Fruit fly (Drosophila melanogaster) whole organism, embryonic: ENCODE results near the gene CG14383.

Source experiments
- Asciz ChIP-seq: fragments of 200-800 bp; sonication (Bioruptor generic); optimal IDR thresholded peaks from 2 replicates; lab custom pipeline; 2017; ENCODE audit warnings: missing biosample characterization, mild to moderate bottlenecking, missing genetic modification characterization, missing genetic modification reagents
- B-H1 ChIP-seq: fragments of 200-800 bp; sonication (Bioruptor generic); IDR thresholded peaks from 3 replicates; pipeline ENCODE4 v1.3.6; 2022; ENCODE audit warnings: missing biosample characterization, missing genetic modification characterization
- CG10209 ChIP-seq: fragments of 200-800 bp; sonication (Bioruptor generic); optimal IDR thresholded peaks from 3 replicates; lab custom pipeline; 2017; ENCODE audit warnings: missing biosample characterization, mild to moderate bottlenecking, missing genetic modification characterization, missing genetic modification reagents
- CG10267 ChIP-seq: fragments of 200-800 bp; sonication (Bioruptor generic); optimal IDR thresholded peaks from 2 replicates; lab custom pipeline; 2018; ENCODE audit warnings: missing biosample characterization, mild to moderate bottlenecking, missing genetic modification characterization, moderate library complexity
- CG12659 ChIP-seq: fragments of 200-800 bp; sonication (Bioruptor generic); optimal IDR thresholded peaks from 3 replicates; lab custom pipeline; 2017; ENCODE audit warnings: mild to moderate bottlenecking, missing biosample characterization, missing genetic modification reagents, missing genetic modification characterization
- CG15011 ChIP-seq: fragments of 200-800 bp; sonication (Bioruptor generic); optimal IDR thresholded peaks from 3 replicates; lab custom pipeline; 2018; ENCODE audit warnings: missing biosample characterization, mild to moderate bottlenecking, missing genetic modification characterization
- CG1602 ChIP-seq: fragments of 200-800 bp; sonication (Bioruptor generic); optimal IDR thresholded peaks from 3 replicates; lab custom pipeline; 2016; ENCODE audit warnings: missing biosample characterization, missing genetic modification characterization
- CG17359 ChIP-seq: fragments of 200-800 bp; sonication (Bioruptor generic); optimal IDR thresholded peaks from 3 replicates; lab custom pipeline; 2018; ENCODE audit warnings: missing biosample characterization, mild to moderate bottlenecking, missing genetic modification characterization, moderate library complexity
- CG18011 ChIP-seq: fragments of 200-800 bp; sonication (Bioruptor generic); optimal IDR thresholded peaks from 2 replicates; lab custom pipeline; 2017; ENCODE audit warnings: missing biosample characterization, missing genetic modification characterization, mild to moderate bottlenecking, moderate library complexity, missing genotype
- CG18476 ChIP-seq: fragments of 200-800 bp; sonication (Bioruptor generic); optimal IDR thresholded peaks from 2 replicates; lab custom pipeline; 2016; ENCODE audit warnings: missing biosample characterization, mild to moderate bottlenecking, missing genetic modification characterization
- CG2129 ChIP-seq: fragments of 200-800 bp; sonication (Bioruptor generic); IDR thresholded peaks from 2 replicates; pipeline ENCODE4 v1.3.6; 2022; ENCODE audit warnings: missing biosample characterization, missing genetic modification characterization; ENCODE audit not compliant: partially characterized antibody
- CG2678 ChIP-seq: fragments of 200-800 bp; sonication (Bioruptor generic); optimal IDR thresholded peaks from 3 replicates; lab custom pipeline; 2019; ENCODE audit warnings: missing biosample characterization, mild to moderate bottlenecking, missing genetic modification characterization, moderate library complexity
- CG31388 ChIP-seq: fragments of 200-800 bp; sonication (Bioruptor generic); optimal IDR thresholded peaks from 2 replicates; lab custom pipeline; 2016; ENCODE audit warnings: missing biosample characterization, missing genetic modification characterization
- CG3847 ChIP-seq: fragments of 200-800 bp; sonication (Bioruptor generic); IDR thresholded peaks from 2 replicates; pipeline ENCODE4 v1.3.6; 2022; ENCODE audit warnings: missing biosample characterization, missing genetic modification characterization
- CG4360 ChIP-seq: fragments of 200-800 bp; sonication (Bioruptor generic); IDR thresholded peaks from 2 replicates; pipeline ENCODE4 v1.3.6; 2022; ENCODE audit warnings: missing biosample characterization, missing genetic modification characterization
- CG4424 ChIP-seq: fragments of 200-800 bp; sonication (Bioruptor generic); optimal IDR thresholded peaks from 3 replicates; lab custom pipeline; 2016; ENCODE audit warnings: missing biosample characterization, missing genetic modification characterization
- CG6654 ChIP-seq: fragments of 200-800 bp; sonication (Bioruptor generic); optimal IDR thresholded peaks from 2 replicates; lab custom pipeline; 2017; ENCODE audit warnings: missing biosample characterization, mild to moderate bottlenecking, missing genetic modification characterization
- CG7786 ChIP-seq: fragments of 200-800 bp; sonication (Bioruptor generic); optimal IDR thresholded peaks from 2 replicates; lab custom pipeline; 2016; ENCODE audit warnings: missing biosample characterization, missing genetic modification characterization
- D19B ChIP-seq: fragments of 200-800 bp; sonication (Bioruptor generic); optimal IDR thresholded peaks from 2 replicates; lab custom pipeline; 2017; ENCODE audit warnings: missing biosample characterization, mild to moderate bottlenecking, missing genetic modification characterization
- E2f2 ChIP-seq: fragments of 200-800 bp; sonication (Bioruptor generic); IDR thresholded peaks from 2 replicates; pipeline ENCODE4 v1.3.6; 2022; ENCODE audit warnings: missing biosample characterization, missing genetic modification characterization
- Ets65A ChIP-seq: fragments of 200-800 bp; sonication (Bioruptor generic); peaks from one replicate; lab custom pipeline; 2016; ENCODE audit warnings: missing biosample characterization, missing genetic modification characterization
- HmgZ ChIP-seq: fragments of 200-800 bp; sonication (Bioruptor generic); optimal IDR thresholded peaks from 2 replicates; lab custom pipeline; 2018; ENCODE audit warnings: missing biosample characterization, mild to moderate bottlenecking, missing genetic modification characterization
- Hr78 ChIP-seq, 2 experiments: fragments of 200-800 bp in 1 of 2; fragments of >200 bp in 1 of 2; sonication (Bioruptor generic) in 1 of 2; optimal IDR thresholded peaks; 2 replicates each; lab custom pipeline; 2017 to 2019; ENCODE audit warnings: missing biosample characterization in 2 of 2, missing genetic modification characterization in 2 of 2, mild to moderate bottlenecking in 1 of 2, moderate library complexity in 1 of 2
- Mad ChIP-seq: fragments of 200-800 bp; sonication (Bioruptor generic); optimal IDR thresholded peaks from 2 replicates; lab custom pipeline; 2016; ENCODE audit warnings: missing biosample characterization, missing genetic modification characterization
- Meics ChIP-seq: fragments of 200-800 bp; sonication (Bioruptor generic); optimal IDR thresholded peaks from 2 replicates; lab custom pipeline; 2017; ENCODE audit warnings: missing biosample characterization, mild to moderate bottlenecking, missing genetic modification characterization
- Nf-YC ChIP-seq: fragments of 200-800 bp; optimal IDR thresholded peaks from 3 replicates; lab custom pipeline; 2019; ENCODE audit warnings: missing biosample characterization, mild to moderate bottlenecking, missing genetic modification characterization, moderate library complexity
- Rfx ChIP-seq: fragments of 200-800 bp; sonication (Bioruptor generic); IDR thresholded peaks from 2 replicates; pipeline ENCODE4 v1.3.6; 2022; ENCODE audit warnings: missing biosample characterization, missing genetic modification characterization
- Rx ChIP-seq: fragments of 200-800 bp; sonication (Bioruptor generic); IDR thresholded peaks from 2 replicates; pipeline ENCODE4 v1.3.6; 2022; ENCODE audit warnings: missing biosample characterization, missing genetic modification characterization
- TFAM ChIP-seq: fragments of 200-800 bp; sonication (Bioruptor generic); optimal IDR thresholded peaks from 2 replicates; lab custom pipeline; 2017; ENCODE audit warnings: missing biosample characterization, missing genetic modification characterization, inconsistent platforms
- Vsx1 ChIP-seq: fragments of 200-800 bp; sonication (Bioruptor generic); optimal IDR thresholded peaks from 2 replicates; lab custom pipeline; 2017; ENCODE audit warnings: missing biosample characterization, mild to moderate bottlenecking, missing genetic modification characterization, missing genetic modification reagents
- caup ChIP-seq: fragments of 200-800 bp; sonication (Bioruptor generic); optimal IDR thresholded peaks from 3 replicates; lab custom pipeline; 2017; ENCODE audit warnings: missing biosample characterization, mild to moderate bottlenecking, missing genetic modification characterization, moderate library complexity; ENCODE audit not compliant: severe bottlenecking
- chinmo ChIP-seq: fragments of 200-800 bp; sonication (Bioruptor generic); IDR thresholded peaks from 4 replicates; pipeline ENCODE4 v1.3.6; 2022; ENCODE audit warnings: missing biosample characterization, missing genetic modification characterization; ENCODE audit not compliant: partially characterized antibody
- chm ChIP-seq: fragments of 200-800 bp; sonication (Bioruptor generic); IDR thresholded peaks from 2 replicates; pipeline ENCODE4 v1.3.6; 2022; ENCODE audit warnings: missing biosample characterization, missing genetic modification characterization
- dmrt11E ChIP-seq: fragments of 200-800 bp; sonication (Bioruptor generic); optimal IDR thresholded peaks from 3 replicates; lab custom pipeline; 2018; ENCODE audit warnings: missing biosample characterization, mild to moderate bottlenecking, missing genetic modification characterization, moderate library complexity
- dmrt99B ChIP-seq: fragments of 200-800 bp; sonication (Bioruptor generic); optimal IDR thresholded peaks from 2 replicates; lab custom pipeline; 2018; ENCODE audit warnings: missing biosample characterization, mild to moderate bottlenecking, missing genetic modification characterization, moderate library complexity
- exex ChIP-seq: fragments of 200-800 bp; sonication (Bioruptor generic); optimal IDR thresholded peaks from 4 replicates; lab custom pipeline; 2018; ENCODE audit warnings: missing biosample characterization, mild to moderate bottlenecking, missing genetic modification characterization, moderate library complexity
- kay ChIP-seq: fragments of 200-800 bp; sonication (Bioruptor generic); optimal IDR thresholded peaks from 2 replicates; lab custom pipeline; 2016; ENCODE audit warnings: missing biosample characterization, missing genetic modification characterization
- oc ChIP-seq: fragments of 200-800 bp; sonication (Bioruptor generic); optimal IDR thresholded peaks from 2 replicates; lab custom pipeline; 2018; ENCODE audit warnings: missing biosample characterization, mild to moderate bottlenecking, missing genetic modification characterization, moderate library complexity
- pb ChIP-seq: fragments of 200-800 bp; sonication (Bioruptor generic); optimal IDR thresholded peaks from 3 replicates; lab custom pipeline; 2016; ENCODE audit warnings: missing biosample characterization, missing genetic modification characterization
- prd ChIP-seq, 3 experiments: fragments of >200 bp in 2 of 3; fragments of 200-800 bp in 1 of 3; sonication (Bioruptor generic) in 1 of 3; optimal IDR thresholded peaks in 2 of 3; IDR thresholded peaks in 1 of 3; 2 replicates in 2 of 3; 3 replicates in 1 of 3; pipeline versions ENCODE4 v1.3.6 to Lab custom; 2017 to 2022; ENCODE audit warnings: missing biosample characterization in 1 of 3, missing genetic modification characterization in 1 of 3
- pzg ChIP-seq: fragments of 200-800 bp; sonication (Bioruptor generic); optimal IDR thresholded peaks from 3 replicates; lab custom pipeline; 2018; ENCODE audit warnings: missing biosample characterization, mild to moderate bottlenecking, missing genetic modification characterization, moderate library complexity
- repo ChIP-seq: fragments of 200-800 bp; sonication (Bioruptor generic); optimal IDR thresholded peaks from 2 replicates; lab custom pipeline; 2016; ENCODE audit warnings: missing biosample characterization, missing genetic modification characterization
- sim ChIP-seq: fragments of 200-800 bp; sonication (Bioruptor generic); IDR thresholded peaks from 2 replicates; pipeline ENCODE4 v1.3.6; 2022; ENCODE audit warnings: missing biosample characterization, missing genetic modification characterization
- slbo ChIP-seq: fragments of 200-800 bp; sonication (Bioruptor generic); IDR thresholded peaks from 2 replicates; pipeline ENCODE4 v1.3.6; 2022; ENCODE audit warnings: missing biosample characterization, missing genetic modification characterization
- so ChIP-seq: fragments of 200-800 bp; sonication (Bioruptor generic); IDR thresholded peaks from 3 replicates; pipeline ENCODE4 v1.3.6; 2022; ENCODE audit warnings: missing biosample characterization, missing genetic modification characterization
- unc-4 ChIP-seq: fragments of 200-800 bp; sonication (Bioruptor generic); IDR thresholded peaks from 2 replicates; pipeline ENCODE4 v1.3.6; 2022; ENCODE audit warnings: missing biosample characterization, missing genetic modification characterization; ENCODE audit not compliant: partially characterized antibody
- wdn ChIP-seq: fragments of 200-800 bp; sonication (Bioruptor generic); IDR thresholded peaks from 2 replicates; pipeline ENCODE4 v1.3.6; 2022; ENCODE audit warnings: missing biosample characterization, missing genetic modification characterization

CG14383 gene

dm6 chr3R:12981334-12982166 lies 6.8 kb downstream of the CG14383 start (continued):
- TF ChIP-seq CG10209 (peak; percentile 38), CG18476 (peak; percentile 44), CG2129 (no peak), so (GFP tag; lab: Robert Waterston, UW) (0 out of 3 replicates have a peak, but pooled peaks have one; percentile 40), HmgZ (tag; lab: Kevin White, UChicago) (no peak), Rx (GFP tag; lab: Robert Waterston, UW) (peak; percentile 34; the same call in 1 of the 2 replicates), Nf-YC (tag; lab: Kevin White, UChicago) (peak; percentile 52), slbo (GFP tag; lab: Robert Waterston, UW) (peak; percentile 60), wdn (no peak; the same call in 1 of the 2 replicates), pzg (GFP tag; lab: Kevin White, UChicago) (no peak), TFAM (GFP tag; lab: Kevin White, UChicago) (no peak), oc (tag; lab: Kevin White, UChicago) (no peak), Rfx (GFP tag; lab: Robert Waterston, UW) (peak; percentile 69), caup (GFP tag; lab: Kevin White, UChicago) (peak; percentile 27), D19B (GFP tag; lab: Kevin White, UChicago) (peak; percentile 19), CG1602 (GFP tag; lab: Kevin White, UChicago) (peak; percentile 46), CG6654 (GFP tag; lab: Kevin White, UChicago) (peak; percentile 49), CG2678 (peak; percentile 85), B-H1 (GFP tag; lab: Robert Waterston, UW) (peak; percentile 47; the same call in 1 of the 3 replicates), chinmo (peak; percentile 70; the same call in 1 of the 4 replicates), CG18011 (GFP tag; lab: Kevin White, UChicago) (peak; percentile 9), CG4360 (peak; percentile 67), CG17359 (peak; percentile 75), Meics (peak; percentile 77), CG15011 (GFP tag; lab: Kevin White, UChicago) (peak; percentile 70), repo (peak; percentile 13), CG4424 (peak; percentile 56), CG31388 (GFP tag; lab: Kevin White, UChicago) (no peak), CG12659 (GFP tag; lab: Kevin White, UChicago) (peak; percentile 41), CG10267 (tag; lab: Kevin White, UChicago) (peak; percentile 67), exex (peak; percentile 1), unc-4 (no peak), Ets65A (GFP tag; lab: Kevin White, UChicago) (peak; percentile 18), CG3847 (no peak), pb (GFP tag; lab: Kevin White, UChicago) (no peak), sim (peak; percentile 53), Mad (peak; percentile 19), Vsx1 (GFP tag; lab: Kevin White, UChicago) (peak; percentile 32), chm (GFP tag; lab: Robert Waterston, UW) (no peak; the same call in 1 of the 2 replicates), CG7786 (no peak), prd (optimal IDR thresholded peaks at IDR 0.05; lab: Kevin White, UChicago) (no peak), prd (GFP tag; IDR thresholded peaks at IDR 0.05; lab: Robert Waterston, UW) (peak; percentile 36; the same call in 2 of the 3 replicates), dmrt11E (peak; percentile 62), Asciz (GFP tag; lab: Kevin White, UChicago) (peak; percentile 17), E2f2 (peak; percentile 38; the same call in 1 of the 2 replicates), Hr78 (GFP tag; optimal IDR thresholded peaks at IDR 0.05; lab: Kevin White, UChicago) (peak in 1 of 2 experiments; percentile 39), dmrt99B (tag; lab: Kevin White, UChicago) (peak; percentile 78), kay (peak; percentile 13)
